Worm (Caenorhabditis elegans) whole organism, L2 larva: ENCODE measurements around the gene ula-1.

Experiments used
- alr-1 ChIP-seq: fragments of 150-350 bp; optimal IDR thresholded peaks from 2 replicates; lab custom pipeline; 2014; ENCODE audit warnings: missing biosample characterization, missing genetic modification characterization
- blmp-1 ChIP-seq: sonication (generic microtip); optimal IDR thresholded peaks from 2 replicates; lab custom pipeline; 2017; ENCODE audit warnings: missing genetic modification characterization, mild to moderate bottlenecking, missing compliant biosample characterization, antibody characterized with exemption, moderate library complexity; ENCODE audit not compliant: insufficient read depth
- elt-3 ChIP-seq: sonication (generic microtip); optimal IDR thresholded peaks from 2 replicates; lab custom pipeline; 2017; ENCODE audit warnings: missing biosample characterization, missing genetic modification characterization
- lin-13 ChIP-seq: fragments of 150-350 bp; optimal IDR thresholded peaks from 2 replicates; lab custom pipeline; 2014; ENCODE audit warnings: missing biosample characterization, missing genetic modification reagents, missing genetic modification characterization
- mdl-1 ChIP-seq, 2 experiments: fragments of 150-350 bp in 1 of 2; sonication (generic microtip) in 1 of 2; optimal IDR thresholded peaks; 2 replicates each; lab custom pipeline; 2017; ENCODE audit warnings: missing biosample characterization in 2 of 2, missing genetic modification characterization in 2 of 2
- nhr-11 ChIP-seq: fragments of 150-350 bp; optimal IDR thresholded peaks from 2 replicates; lab custom pipeline; 2014; ENCODE audit warnings: missing biosample characterization, missing genetic modification characterization
- nhr-12 ChIP-seq: fragments of 150-350 bp; optimal IDR thresholded peaks from 2 replicates; lab custom pipeline; 2014; ENCODE audit warnings: missing biosample characterization, missing genetic modification characterization
- nhr-21 ChIP-seq: fragments of 150-350 bp; optimal IDR thresholded peaks from 2 replicates; lab custom pipeline; 2014; ENCODE audit warnings: missing biosample characterization, missing genetic modification characterization
- nhr-237 ChIP-seq: fragments of 150-350 bp; optimal IDR thresholded peaks from 2 replicates; lab custom pipeline; 2014; ENCODE audit warnings: missing biosample characterization, missing genetic modification characterization
- sem-4 ChIP-seq: fragments of 150-350 bp; optimal IDR thresholded peaks from 2 replicates; lab custom pipeline; 2014; ENCODE audit warnings: missing biosample characterization, missing genetic modification reagents, missing genetic modification characterization
- unc-62 ChIP-seq: fragments of 150-350 bp; optimal IDR thresholded peaks from 2 replicates; lab custom pipeline; 2014; ENCODE audit warnings: missing biosample characterization, missing genetic modification reagents, missing genetic modification characterization

- TF ChIP-seq blmp-1 (tag; lab: Kevin White, UChicago) (no peak), nhr-21 (tag; lab: Kevin White, UChicago) (no peak), nhr-12 (no peak), nhr-237 (tag; lab: Kevin White, UChicago) (no peak), mdl-1 (tag; optimal IDR thresholded peaks at IDR 0.05; lab: Kevin White, UChicago) (no peak), unc-62 (GFP tag; lab: Kevin White, UChicago) (no peak), elt-3 (tag; lab: Kevin White, UChicago) (no peak), nhr-11 (tag; lab: Kevin White, UChicago) (no peak), alr-1 (tag; lab: Kevin White, UChicago) (no peak), sem-4 (no peak), lin-13 (peak; percentile 41)
Observed at ce11 chrIII:4912317-4912716, 7.8 kb downstream of the ula-1 start, which contains the start of the genes F26F4.9 and cee-1.
